Worm (Caenorhabditis elegans) whole organism, L4 larva: ENCODE measurements around the gene srw-22.

ENCODE experiments used
- Y48G9A.11 ChIP-seq: fragments of 200-800 bp; sonication (Bioruptor generic); IDR thresholded peaks from 2 replicates; pipeline ENCODE4 v1.3.6; 2022; ENCODE audit warnings: missing genetic modification reagents, missing genetic modification characterization, missing compliant biosample characterization
- ama-1 ChIP-seq: fragments of 150-350 bp; optimal IDR thresholded peaks from 2 replicates; lab custom pipeline; 2014; ENCODE audit warnings: inconsistent platforms, mixed read lengths
- daf-19 ChIP-seq: fragments of 200-800 bp; sonication (Bioruptor generic); conservative IDR thresholded peaks from 2 replicates; pipeline ENCODE4 v1.3.6; 2022; ENCODE audit warnings: missing genetic modification characterization, missing compliant biosample characterization
- pha-4 ChIP-seq, 2 experiments: fragments of 150-350 bp in 1 of 2; fragments of 200-800 bp in 1 of 2; sonication (Bioruptor generic) in 1 of 2; IDR thresholded peaks in 1 of 2; optimal IDR thresholded peaks in 1 of 2; 2 replicates each; pipeline versions ENCODE4 v1.3.6 to Lab custom; 2014 to 2022; ENCODE audit warnings: missing genetic modification characterization in 2 of 2, missing genetic modification reagents in 2 of 2, missing biosample characterization in 1 of 2, missing compliant biosample characterization in 1 of 2
- pqm-1 ChIP-seq: sonication (generic microtip); optimal IDR thresholded peaks from 2 replicates; lab custom pipeline; 2017; ENCODE audit warnings: missing biosample characterization, missing genetic modification characterization

ce11 chrV:15276915-15277314, 8.5 kb downstream of the srw-22 start, which contains the start of gene srw-17:
- TF ChIP-seq pha-4 (GFP tag; IDR thresholded peaks at IDR 0.05; lab: Robert Waterston, UW) = no peak
- TF ChIP-seq pha-4 (tag; optimal IDR thresholded peaks at IDR 0.05; lab: Kevin White, UChicago) = no peak
- no peak for TF ChIP-seq Y48G9A.11 (GFP tag; lab: Robert Waterston, UW)
- TF ChIP-seq pqm-1 (tag; lab: Kevin White, UChicago) = no peak
- TF ChIP-seq daf-19 (GFP tag; lab: Robert Waterston, UW) = no peak
- TF ChIP-seq ama-1 (lab: Kevin White, UChicago) = no peak
